Fruit fly (Drosophila melanogaster) whole organism, adult: ENCODE measurements around the gene BORCS5.
A peak's percentile ranks its signal among the peaks of the same experiment; 100 is the strongest.

ENCODE experiments used
- CG11617 ChIP-seq: fragments of 200-800 bp; sonication (Bioruptor generic); optimal IDR thresholded peaks from 2 replicates; lab custom pipeline; 2017; ENCODE audit warnings: mild to moderate bottlenecking, missing biosample characterization, missing genetic modification reagents, missing genetic modification characterization
- CG12768 ChIP-seq: fragments of 200-800 bp; sonication (Bioruptor generic); optimal IDR thresholded peaks from 2 replicates; lab custom pipeline; 2017; ENCODE audit warnings: missing biosample characterization, missing genetic modification characterization, mild to moderate bottlenecking, moderate library complexity, missing genetic modification reagents
- CG14711 ChIP-seq: fragments of 200-800 bp; sonication (Bioruptor generic); optimal IDR thresholded peaks from 2 replicates; lab custom pipeline; 2018; ENCODE audit warnings: missing biosample characterization, mild to moderate bottlenecking, missing genetic modification characterization, moderate library complexity
- CG1620 ChIP-seq: fragments of 200-800 bp; sonication (Bioruptor generic); optimal IDR thresholded peaks from 2 replicates; lab custom pipeline; 2016; ENCODE audit warnings: missing biosample characterization, missing genetic modification characterization
- CG33017 ChIP-seq: fragments of 200-800 bp; sonication (Bioruptor generic); optimal IDR thresholded peaks from 2 replicates; lab custom pipeline; 2018; ENCODE audit warnings: missing biosample characterization, mild to moderate bottlenecking, missing genetic modification characterization, moderate library complexity
- CG5204 ChIP-seq: fragments of 200-800 bp; sonication (Bioruptor generic); optimal IDR thresholded peaks from 2 replicates; lab custom pipeline; 2016; ENCODE audit warnings: missing biosample characterization, missing genetic modification characterization
- CG7045 ChIP-seq: fragments of 200-800 bp; sonication (Bioruptor generic); optimal IDR thresholded peaks from 2 replicates; lab custom pipeline; 2017; ENCODE audit warnings: missing biosample characterization, mild to moderate bottlenecking, missing genetic modification characterization
- CG7101 ChIP-seq: fragments of 200-800 bp; sonication (Bioruptor generic); optimal IDR thresholded peaks from 2 replicates; lab custom pipeline; 2018; ENCODE audit warnings: missing biosample characterization, mild to moderate bottlenecking, missing genetic modification characterization, moderate library complexity
- Clk ChIP-seq: fragments of 200-800 bp; sonication (Bioruptor generic); optimal IDR thresholded peaks from 2 replicates; lab custom pipeline; 2017; ENCODE audit warnings: missing biosample characterization, missing genetic modification characterization
- Crg-1 ChIP-seq: fragments of 200-800 bp; sonication (Bioruptor generic); optimal IDR thresholded peaks from 2 replicates; lab custom pipeline; 2016; ENCODE audit warnings: missing biosample characterization, missing genetic modification characterization
- Hr96 ChIP-seq: fragments of 200-800 bp; sonication (Bioruptor generic); optimal IDR thresholded peaks from 2 replicates; lab custom pipeline; 2016; ENCODE audit warnings: missing biosample characterization, missing genetic modification characterization
- Mnt ChIP-seq: fragments of 200-800 bp; sonication (Bioruptor generic); optimal IDR thresholded peaks from 2 replicates; lab custom pipeline; 2016; ENCODE audit warnings: missing biosample characterization, mild to moderate bottlenecking, missing genetic modification characterization
- bab1 ChIP-seq: fragments of 200-800 bp; sonication (Bioruptor generic); optimal IDR thresholded peaks from 3 replicates; lab custom pipeline; 2019; ENCODE audit warnings: missing biosample characterization, mild to moderate bottlenecking, missing genetic modification characterization, moderate library complexity
- cic ChIP-seq: fragments of 200-800 bp; sonication (Bioruptor generic); optimal IDR thresholded peaks from 2 replicates; lab custom pipeline; 2017; ENCODE audit warnings: missing biosample characterization, mild to moderate bottlenecking, missing genetic modification characterization, moderate library complexity
- cnc ChIP-seq, 2 experiments: fragments of >200 bp; optimal IDR thresholded peaks; 2 replicates each; lab custom pipeline; 2017
- kay ChIP-seq: fragments of 200-800 bp; sonication (Bioruptor generic); peaks from one replicate; lab custom pipeline; 2016; ENCODE audit warnings: missing biosample characterization, missing genetic modification characterization, borderline replicate concordance
- ovo ChIP-seq: fragments of 200-800 bp; sonication (Bioruptor generic); optimal IDR thresholded peaks from 2 replicates; lab custom pipeline; 2016; ENCODE audit warnings: missing biosample characterization, missing genetic modification characterization
- pad ChIP-seq: fragments of 200-800 bp; sonication (Bioruptor generic); optimal IDR thresholded peaks from 3 replicates; lab custom pipeline; 2017; ENCODE audit warnings: missing biosample characterization, missing genetic modification characterization, mild to moderate bottlenecking, moderate library complexity, missing genetic modification reagents
- tj ChIP-seq: fragments of 200-800 bp; sonication (Bioruptor generic); optimal IDR thresholded peaks from 3 replicates; lab custom pipeline; 2017; ENCODE audit warnings: missing biosample characterization, mild to moderate bottlenecking, missing genetic modification characterization, moderate library complexity
- toe ChIP-seq: fragments of 200-800 bp; sonication (Bioruptor generic); optimal IDR thresholded peaks from 2 replicates; lab custom pipeline; 2016; ENCODE audit warnings: missing biosample characterization, missing genetic modification characterization

The BORCS5 gene

dm6 chrX:11905144-11905543 lies 32.6 kb upstream of the BORCS5 start, which contains the start of gene Upf1:
Gene Upf1, minus strand, starts transcription at chrX:11905371.
- TF ChIP-seq Mnt (GFP tag; lab: Kevin White, UChicago) (peak; percentile 35), tj (GFP tag; lab: Kevin White, UChicago) (peak; percentile 56), CG7101 (tag; lab: Kevin White, UChicago) (peak; percentile 12), toe (GFP tag; lab: Kevin White, UChicago) (no peak), bab1 (GFP tag; lab: Kevin White, UChicago) (peak; percentile 23), CG1620 (GFP tag; lab: Kevin White, UChicago) (peak; percentile 32), cic (GFP tag; lab: Kevin White, UChicago) (no peak)

- no peak for TF ChIP-seq pad (GFP tag; lab: Kevin White, UChicago)
- no peak for TF ChIP-seq CG1620 (GFP tag; lab: Kevin White, UChicago)
- no peak for TF ChIP-seq Clk (GFP tag; lab: Kevin White, UChicago)
- TF ChIP-seq CG14711 (tag; lab: Kevin White, UChicago) = no peak
- no peak for TF ChIP-seq kay (GFP tag; lab: Kevin White, UChicago)
- TF ChIP-seq CG7045 (GFP tag; lab: Kevin White, UChicago) = no peak
- no peak for TF ChIP-seq cnc (optimal IDR thresholded peaks at IDR 0.05; lab: Kevin White, UChicago)
These were observed 22.6 kb upstream of the BORCS5 start for dm6 chrX:11895141-11895540.

dm6 chrX:11894198-11894597 lies 21.6 kb upstream of the BORCS5 start:
- TF ChIP-seq ovo = peak; percentile 79
- peak; percentile 99 for TF ChIP-seq pad (GFP tag; lab: Kevin White, UChicago)
- no peak for TF ChIP-seq toe (GFP tag; lab: Kevin White, UChicago)

dm6 chrX:11893643-11894042 lies 21.1 kb upstream of the BORCS5 start, which contains the start of gene wisp:
Gene wisp, plus strand, starts transcription at chrX:11893943.
- TF ChIP-seq toe (GFP tag; lab: Kevin White, UChicago) = no peak

- TF ChIP-seq bab1 (GFP tag; lab: Kevin White, UChicago) (peak; percentile 71), CG7101 (tag; lab: Kevin White, UChicago) (no peak)
These were observed 19.2 kb upstream of the BORCS5 start, which contains the start of gene sicily for dm6 chrX:11891682-11892179. Gene sicily, plus strand, starts transcription at chrX:11891732.

- TF ChIP-seq bab1 (GFP tag; lab: Kevin White, UChicago) = peak; percentile 48
- TF ChIP-seq Crg-1 (GFP tag; lab: Kevin White, UChicago) = peak; percentile 5
- TF ChIP-seq CG14711 (tag; lab: Kevin White, UChicago) = peak; percentile 39
- TF ChIP-seq Mnt (GFP tag; lab: Kevin White, UChicago) = peak; percentile 21
- peak in 1 of 2 experiments; percentile 39 for TF ChIP-seq cnc (optimal IDR thresholded peaks at IDR 0.05; lab: Kevin White, UChicago)
- TF ChIP-seq toe (GFP tag; lab: Kevin White, UChicago) = no peak
- TF ChIP-seq CG7101 (tag; lab: Kevin White, UChicago) = peak; percentile 40
- no peak for TF ChIP-seq kay (GFP tag; lab: Kevin White, UChicago)
These were observed 15.6 kb upstream of the BORCS5 start, which contains the start of gene CG1840 for dm6 chrX:11888142-11888541. Gene CG1840, plus strand, starts transcription at chrX:11888352.

dm6 chrX:11886976-11887375 lies 14.4 kb upstream of the BORCS5 start, which contains the start of the genes CG10353 and SelG:
Gene CG10353, minus strand, starts transcription at chrX:11887162.
Gene SelG, plus strand, starts transcription at chrX:11887284.
- TF ChIP-seq pad (GFP tag; lab: Kevin White, UChicago) (peak; percentile 61), cnc (optimal IDR thresholded peaks at IDR 0.05; lab: Kevin White, UChicago) (peak; percentile 31 to 84), CG1620 (GFP tag; lab: Kevin White, UChicago) (peak; percentile 78), ovo (no peak), CG33017 (tag; lab: Kevin White, UChicago) (no peak), Clk (GFP tag; lab: Kevin White, UChicago) (no peak), cic (GFP tag; lab: Kevin White, UChicago) (no peak), kay (GFP tag; lab: Kevin White, UChicago) (no peak), Hr96 (GFP tag; lab: Kevin White, UChicago) (no peak), CG7101 (tag; lab: Kevin White, UChicago) (peak; percentile 77), toe (GFP tag; lab: Kevin White, UChicago) (peak; percentile 36), CG11617 (GFP tag; lab: Kevin White, UChicago) (peak; percentile 41), tj (GFP tag; lab: Kevin White, UChicago) (peak; percentile 39), bab1 (GFP tag; lab: Kevin White, UChicago) (peak; percentile 77), CG5204 (GFP tag; lab: Kevin White, UChicago) (no peak), CG12768 (GFP tag; lab: Kevin White, UChicago) (peak; percentile 7), CG7045 (GFP tag; lab: Kevin White, UChicago) (no peak), Crg-1 (GFP tag; lab: Kevin White, UChicago) (peak; percentile 61), Mnt (GFP tag; lab: Kevin White, UChicago) (peak; percentile 75), CG14711 (tag; lab: Kevin White, UChicago) (peak; percentile 55)
